Worm (Caenorhabditis elegans) whole organism, late embryonic: ENCODE data around the gene C27D6.1.
"Not testable (repeated sequence)": the region's sequence is repeated elsewhere in the genome, so short reads cannot be mapped to it uniquely, and the experiment has no call there.

Experiments
- C38D4.7 ChIP-seq: fragments of 200-800 bp; sonication (Bioruptor generic); optimal IDR thresholded peaks from 2 replicates; lab custom pipeline; 2018; ENCODE audit warnings: mild to moderate bottlenecking, missing genetic modification characterization, moderate library complexity, missing compliant biosample characterization
- F13H6.1 ChIP-seq: sonication (generic microtip); optimal IDR thresholded peaks from 2 replicates; lab custom pipeline; 2016; ENCODE audit warnings: missing genetic modification characterization, missing compliant biosample characterization
- K09A11.1 ChIP-seq: sonication (generic microtip); optimal IDR thresholded peaks from 2 replicates; lab custom pipeline; 2017; ENCODE audit warnings: antibody characterized with exemption, mild to moderate bottlenecking, missing genetic modification characterization, missing compliant biosample characterization; ENCODE audit not compliant: insufficient read depth
- T23F11.4 ChIP-seq: fragments of 200-800 bp; sonication (Bioruptor generic); optimal IDR thresholded peaks from 2 replicates; lab custom pipeline; 2018; ENCODE audit warnings: mild to moderate bottlenecking, missing genetic modification characterization, missing compliant biosample characterization
- Y22D7AL.16 ChIP-seq: sonication (generic microtip); optimal IDR thresholded peaks from 2 replicates; lab custom pipeline; 2016; ENCODE audit warnings: missing genetic modification characterization, missing compliant biosample characterization
- ahr-1 ChIP-seq: sonication (generic microtip); optimal IDR thresholded peaks from 2 replicates; lab custom pipeline; 2016; ENCODE audit warnings: missing genetic modification characterization, missing compliant biosample characterization
- ceh-19 ChIP-seq: fragments of 200-800 bp; sonication (Bioruptor generic); optimal IDR thresholded peaks from 2 replicates; lab custom pipeline; 2018; ENCODE audit warnings: mild to moderate bottlenecking, missing genetic modification characterization, missing compliant biosample characterization
- ceh-2 ChIP-seq: sonication (generic microtip); optimal IDR thresholded peaks from 2 replicates; lab custom pipeline; 2016; ENCODE audit warnings: missing genotype, missing genetic modification characterization, missing compliant biosample characterization
- ceh-24 ChIP-seq: sonication (generic microtip); optimal IDR thresholded peaks from 2 replicates; lab custom pipeline; 2016; ENCODE audit warnings: mild to moderate bottlenecking, missing genetic modification characterization, missing compliant biosample characterization
- ceh-31 ChIP-seq: sonication (generic microtip); optimal IDR thresholded peaks from 2 replicates; lab custom pipeline; 2016; ENCODE audit warnings: missing genetic modification characterization, missing compliant biosample characterization
- ceh-34 ChIP-seq: sonication (generic microtip); optimal IDR thresholded peaks from 2 replicates; lab custom pipeline; 2016; ENCODE audit warnings: mild to moderate bottlenecking, missing genetic modification characterization, missing compliant biosample characterization
- ceh-45 ChIP-seq: fragments of 200-800 bp; sonication (Bioruptor generic); IDR thresholded peaks from 2 replicates; pipeline ENCODE4 v1.3.6; 2022; ENCODE audit warnings: missing genetic modification reagents, missing genetic modification characterization, missing compliant biosample characterization
- ceh-6 ChIP-seq: fragments of 200-800 bp; sonication (Bioruptor generic); optimal IDR thresholded peaks from 2 replicates; lab custom pipeline; 2018; ENCODE audit warnings: mild to moderate bottlenecking, missing genetic modification characterization, missing compliant biosample characterization
- che-1 ChIP-seq: sonication (generic microtip); optimal IDR thresholded peaks from 2 replicates; lab custom pipeline; 2016; ENCODE audit warnings: mild to moderate bottlenecking, missing genetic modification characterization, missing compliant biosample characterization
- ets-4 ChIP-seq: sonication (generic microtip); optimal IDR thresholded peaks from 2 replicates; lab custom pipeline; 2016; ENCODE audit warnings: missing genetic modification characterization, missing compliant biosample characterization
- fkh-10 ChIP-seq: fragments of 150-350 bp; optimal IDR thresholded peaks from 2 replicates; lab custom pipeline; 2014; ENCODE audit warnings: missing biosample characterization, missing genetic modification reagents, missing genetic modification characterization
- fkh-6 ChIP-seq: sonication (generic microtip); optimal IDR thresholded peaks from 2 replicates; lab custom pipeline; 2016; ENCODE audit warnings: missing genetic modification characterization, missing compliant biosample characterization
- gmeb-2 ChIP-seq: sonication (generic microtip); optimal IDR thresholded peaks from 2 replicates; lab custom pipeline; 2016; ENCODE audit warnings: missing genetic modification characterization, inconsistent platforms, missing compliant biosample characterization
- hlh-15 ChIP-seq: sonication (generic microtip); optimal IDR thresholded peaks from 2 replicates; lab custom pipeline; 2016; ENCODE audit warnings: missing genetic modification characterization, missing compliant biosample characterization
- hlh-30 ChIP-seq: sonication (generic microtip); optimal IDR thresholded peaks from 2 replicates; lab custom pipeline; 2017; ENCODE audit warnings: antibody characterized with exemption, missing genetic modification characterization, missing compliant biosample characterization; ENCODE audit not compliant: insufficient read depth
- hlh-6 ChIP-seq: sonication (generic microtip); optimal IDR thresholded peaks from 2 replicates; lab custom pipeline; 2016; ENCODE audit warnings: missing genotype, missing genetic modification characterization, missing compliant biosample characterization
- lin-11 ChIP-seq: fragments of 200-800 bp; sonication (Bioruptor generic); optimal IDR thresholded peaks from 2 replicates; lab custom pipeline; 2018; ENCODE audit warnings: mild to moderate bottlenecking, missing genetic modification characterization, missing compliant biosample characterization
- madf-2 ChIP-seq: sonication (generic microtip); optimal IDR thresholded peaks from 2 replicates; lab custom pipeline; 2017; ENCODE audit warnings: missing genetic modification characterization, missing compliant biosample characterization
- mec-3 ChIP-seq: sonication (generic microtip); optimal IDR thresholded peaks from 2 replicates; lab custom pipeline; 2016; ENCODE audit warnings: borderline replicate concordance, missing genetic modification characterization, missing compliant biosample characterization
- nfya-1 ChIP-seq: sonication (generic microtip); optimal IDR thresholded peaks from 2 replicates; lab custom pipeline; 2017; ENCODE audit warnings: missing genetic modification characterization, mild to moderate bottlenecking, missing compliant biosample characterization, antibody characterized with exemption, moderate library complexity
- nhr-11 ChIP-seq: fragments of 150-350 bp; optimal IDR thresholded peaks from 2 replicates; lab custom pipeline; 2014; ENCODE audit warnings: missing biosample characterization, missing genetic modification characterization
- npax-4 ChIP-seq: sonication (generic microtip); optimal IDR thresholded peaks from 2 replicates; lab custom pipeline; 2016; ENCODE audit warnings: missing genetic modification characterization, missing compliant biosample characterization
- odd-2 ChIP-seq: sonication (generic microtip); optimal IDR thresholded peaks from 2 replicates; lab custom pipeline; 2017; ENCODE audit warnings: antibody characterized with exemption, mild to moderate bottlenecking, missing genetic modification characterization, missing compliant biosample characterization
- pat-9 ChIP-seq: fragments of 200-800 bp; sonication (Bioruptor generic); optimal IDR thresholded peaks from 2 replicates; lab custom pipeline; 2018; ENCODE audit warnings: mild to moderate bottlenecking, missing genetic modification characterization, moderate library complexity, missing compliant biosample characterization
- pax-1 ChIP-seq: fragments of 150-350 bp; optimal IDR thresholded peaks from 2 replicates; lab custom pipeline; 2014; ENCODE audit warnings: missing biosample characterization, missing genetic modification characterization
- pha-2 ChIP-seq: sonication (generic microtip); optimal IDR thresholded peaks from 2 replicates; lab custom pipeline; 2017; ENCODE audit warnings: mild to moderate bottlenecking, missing genetic modification characterization, missing compliant biosample characterization
- ref-2 ChIP-seq: sonication (generic microtip); optimal IDR thresholded peaks from 2 replicates; lab custom pipeline; 2016; ENCODE audit warnings: missing genetic modification characterization, missing compliant biosample characterization
- sdc-2 ChIP-seq: sonication (generic microtip); optimal IDR thresholded peaks from 2 replicates; lab custom pipeline; 2016; ENCODE audit warnings: missing genotype, missing genetic modification characterization, missing compliant biosample characterization
- sox-2 ChIP-seq: fragments of 200-800 bp; sonication (Bioruptor generic); IDR thresholded peaks from 2 replicates; pipeline ENCODE4 v1.3.6; 2022; ENCODE audit warnings: missing genetic modification reagents, missing genetic modification characterization, missing compliant biosample characterization
- syd-9 ChIP-seq: sonication (generic microtip); optimal IDR thresholded peaks from 2 replicates; lab custom pipeline; 2016; ENCODE audit warnings: mild to moderate bottlenecking, missing genetic modification characterization, moderate library complexity, missing compliant biosample characterization
- ttx-3 ChIP-seq: sonication (generic microtip); optimal IDR thresholded peaks from 2 replicates; lab custom pipeline; 2016; ENCODE audit warnings: missing genetic modification reagents, missing genetic modification characterization, missing compliant biosample characterization
- unc-42 ChIP-seq: sonication (generic microtip); optimal IDR thresholded peaks from 2 replicates; lab custom pipeline; 2016; ENCODE audit warnings: missing genotype, missing genetic modification characterization, missing compliant biosample characterization
- unc-55 ChIP-seq: sonication (generic microtip); optimal IDR thresholded peaks from 2 replicates; lab custom pipeline; 2017; ENCODE audit warnings: missing biosample characterization, missing genetic modification reagents, missing genetic modification characterization
- unc-86 ChIP-seq: sonication (generic microtip); optimal IDR thresholded peaks from 2 replicates; lab custom pipeline; 2016; ENCODE audit warnings: missing genetic modification characterization, missing compliant biosample characterization
- ztf-16 ChIP-seq: sonication (generic microtip); optimal IDR thresholded peaks from 2 replicates; lab custom pipeline; 2017; ENCODE audit warnings: missing genetic modification characterization, missing compliant biosample characterization

The C27D6.1 gene

ce11 chrII:5157525-5157924 lies 15.0 kb upstream of the C27D6.1 start, which contains the start of gene srb-13:
TSS of gene srb-13 (minus strand) at chrII:5157625.
- TF ChIP-seq gmeb-2 (tag; lab: Kevin White, UChicago) (no peak), ceh-6 (GFP tag; lab: Kevin White, UChicago) (no peak), F13H6.1 (no peak), pha-2 (tag; lab: Kevin White, UChicago) (no peak), ceh-34 (tag; lab: Kevin White, UChicago) (no peak), ceh-45 (GFP tag; lab: Robert Waterston, UW) (no peak), pat-9 (tag; lab: Kevin White, UChicago) (no peak), lin-11 (tag; lab: Kevin White, UChicago) (no peak), ceh-31 (tag; lab: Kevin White, UChicago) (no peak), hlh-15 (tag; lab: Kevin White, UChicago) (no peak), pax-1 (no peak), unc-42 (no peak), odd-2 (no peak), ahr-1 (no peak), K09A11.1 (no peak)

DNA sequence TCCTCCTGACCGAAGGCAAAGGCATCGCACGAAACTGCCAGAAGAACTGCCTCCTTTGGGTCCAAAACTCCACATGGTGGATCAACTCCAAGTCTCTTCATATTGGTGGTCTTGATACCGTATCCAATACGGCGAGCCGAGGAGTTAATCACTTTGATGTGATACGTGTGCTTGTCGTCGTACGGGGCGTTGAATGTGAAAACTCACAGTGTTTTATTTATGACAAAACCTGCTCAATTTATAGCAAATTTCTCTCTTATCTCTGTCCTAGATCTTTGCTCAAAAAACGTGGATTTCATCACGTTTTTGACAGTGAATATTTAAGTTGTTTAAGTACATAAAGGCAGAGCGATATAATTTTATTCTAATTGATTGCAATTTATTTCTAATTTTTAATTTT lies 13.8 kb upstream of the C27D6.1 start, which contains the start of gene F58A6.9:
F58A6.9 (minus strand) TSS at position 101 of the 400 bp plus-strand sequence.
- not testable (repeated sequence) for TF ChIP-seq ceh-2 (tag; lab: Kevin White, UChicago); lin-11 (tag; lab: Kevin White, UChicago); T23F11.4 (GFP tag; lab: Kevin White, UChicago)

- TF ChIP-seq mec-3 (tag; lab: Kevin White, UChicago) = no peak
- no peak for TF ChIP-seq ref-2 (tag; lab: Kevin White, UChicago)
- TF ChIP-seq ztf-16 = no peak
- no peak for TF ChIP-seq che-1 (tag; lab: Kevin White, UChicago)
- no peak for TF ChIP-seq lin-11 (tag; lab: Kevin White, UChicago)
- TF ChIP-seq nhr-11 (tag; lab: Kevin White, UChicago) = no peak
- no peak for TF ChIP-seq sox-2 (GFP tag; lab: Robert Waterston, UW)
- no peak for TF ChIP-seq ceh-24 (tag; lab: Kevin White, UChicago)
- no peak for TF ChIP-seq syd-9 (tag; lab: Kevin White, UChicago)
- no peak for TF ChIP-seq unc-55 (GFP tag; lab: Kevin White, UChicago)
- no peak for TF ChIP-seq fkh-6 (tag; lab: Kevin White, UChicago)
- TF ChIP-seq hlh-6 (tag; lab: Kevin White, UChicago) = no peak
- TF ChIP-seq ets-4 = no peak
- TF ChIP-seq ttx-3 (tag; lab: Kevin White, UChicago) = no peak
- no peak for TF ChIP-seq Y22D7AL.16 (tag; lab: Kevin White, UChicago)
- no peak for TF ChIP-seq C38D4.7
- no peak for TF ChIP-seq ceh-2 (tag; lab: Kevin White, UChicago)
- no peak for TF ChIP-seq unc-86
- no peak for TF ChIP-seq hlh-30 (tag; lab: Kevin White, UChicago)
- TF ChIP-seq, all 69 proteins: peak for 0
Measured at ce11 chrII:5161102-5161501, 11.4 kb upstream of the C27D6.1 start, which contains the start of gene C27D6.11. TSS of gene C27D6.11 (minus strand) at chrII:5161202.

DNA sequence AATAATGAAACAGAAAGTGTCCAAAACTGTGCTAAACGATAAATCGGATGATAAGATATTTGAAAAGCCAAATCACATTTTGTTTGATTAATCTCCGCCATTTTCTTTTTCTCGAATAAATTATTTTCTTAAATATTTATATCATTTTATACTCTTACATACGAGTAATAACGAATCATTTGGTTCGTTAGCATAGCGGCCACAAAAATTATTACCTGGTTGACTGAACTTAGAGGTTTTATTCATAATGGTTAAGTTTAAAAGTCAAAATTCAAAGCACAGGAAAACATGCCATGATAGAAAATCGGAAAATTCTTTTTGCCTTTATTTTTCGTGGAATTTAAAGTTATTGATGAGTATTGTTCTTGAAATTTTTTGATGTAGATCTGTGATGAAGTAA lies 9.3 kb upstream of the C27D6.1 start, which contains the start of gene srb-5:
srb-5 (minus strand) TSS at position 101 of the 400 bp plus-strand sequence.
- TF ChIP-seq ref-2 (tag; lab: Kevin White, UChicago) (no peak), sox-2 (GFP tag; lab: Robert Waterston, UW) (no peak), npax-4 (tag; lab: Kevin White, UChicago) (no peak), syd-9 (tag; lab: Kevin White, UChicago) (no peak), K09A11.1 (no peak), nhr-11 (tag; lab: Kevin White, UChicago) (no peak), Y22D7AL.16 (tag; lab: Kevin White, UChicago) (no peak), ahr-1 (no peak), T23F11.4 (GFP tag; lab: Kevin White, UChicago) (no peak), ceh-19 (GFP tag; lab: Kevin White, UChicago) (no peak), pax-1 (no peak), madf-2 (tag; lab: Kevin White, UChicago) (no peak), sdc-2 (no peak), unc-86 (no peak), fkh-10 (GFP tag; lab: Kevin White, UChicago) (no peak), nfya-1 (tag; lab: Kevin White, UChicago) (no peak), ceh-24 (tag; lab: Kevin White, UChicago) (no peak)
- TF ChIP-seq, all 69 proteins: peak for 0
